Comparison of ENCODE assay signal across 4 worm cellular contexts in genomic region chrV:15002184-15002690, ce11.
TF ChIP-seq lines count a peak whose summit lies in the region.

Gene fib-1, minus strand, starts transcription at chrV:15002223.
Gene mut-15, plus strand, starts transcription at chrV:15002543.

TF ChIP-seq in whole organism, L2 larva, 48 proteins besides CTCF, POLR2A, EP300 and RAD21 (continued from another document):
- TF ChIP-seq nhr-10 (tag; optimal IDR thresholded peaks at IDR 0.05; lab: Kevin White, UChicago) (no peak), elt-3 (tag; optimal IDR thresholded peaks at IDR 0.05; lab: Kevin White, UChicago) (no peak), nhr-25 (tag; optimal IDR thresholded peaks at IDR 0.05; lab: Kevin White, UChicago) (peak; percentile 91), elt-1 (tag; optimal IDR thresholded peaks at IDR 0.05; lab: Kevin White, UChicago) (no peak), nhr-12 (tag; optimal IDR thresholded peaks at IDR 0.05; lab: Kevin White, UChicago) (no peak), ztf-1 (GFP tag; conservative IDR thresholded peaks at IDR 0.05; lab: Robert Waterston, UW) (no peak), C34F6.9 (tag; optimal IDR thresholded peaks at IDR 0.05; lab: Kevin White, UChicago) (peak; percentile 93), ceh-82 (tag; optimal IDR thresholded peaks at IDR 0.05; lab: Kevin White, UChicago) (peak; percentile 15), nhr-21 (tag; optimal IDR thresholded peaks at IDR 0.05; lab: Kevin White, UChicago) (peak; percentile 84), lin-13 (GFP tag; optimal IDR thresholded peaks at IDR 0.05; lab: Kevin White, UChicago) (peak; percentile 89), ztf-4 (tag; optimal IDR thresholded peaks at IDR 0.05; lab: Kevin White, UChicago) (peak; percentile 70), ztf-11 (tag; optimal IDR thresholded peaks at IDR 0.05; lab: Kevin White, UChicago) (no peak), zag-1 (tag; optimal IDR thresholded peaks at IDR 0.05; lab: Kevin White, UChicago) (peak; percentile 83), mdl-1 (tag; optimal IDR thresholded peaks at IDR 0.05; lab: Kevin White, UChicago) (peak in 1 of 2 experiments; percentile 33), unc-62 (GFP tag; optimal IDR thresholded peaks at IDR 0.05; lab: Kevin White, UChicago) (no peak), unc-55 (GFP tag; optimal IDR thresholded peaks at IDR 0.05; lab: Kevin White, UChicago) (peak; percentile 93), blmp-1 (tag; optimal IDR thresholded peaks at IDR 0.05; lab: Kevin White, UChicago; ENCODE audit: insufficient read depth) (peak; percentile 39), skn-1 (tag; optimal IDR thresholded peaks at IDR 0.05; lab: Kevin White, UChicago) (no peak), ZK546.5 (tag; optimal IDR thresholded peaks at IDR 0.05; lab: Kevin White, UChicago) (peak; percentile 45), nhr-11 (tag; optimal IDR thresholded peaks at IDR 0.05; lab: Kevin White, UChicago) (peak; percentile 26), aly-2 (tag; optimal IDR thresholded peaks at IDR 0.05; lab: Kevin White, UChicago) (no peak), snpc-4 (tag; optimal IDR thresholded peaks at IDR 0.05; lab: Kevin White, UChicago) (peak; percentile 83), nhr-129 (tag; optimal IDR thresholded peaks at IDR 0.05; lab: Kevin White, UChicago) (peak; percentile 96), nhr-77 (tag; optimal IDR thresholded peaks at IDR 0.05; lab: Kevin White, UChicago) (peak; percentile 21), nhr-6 (tag; optimal IDR thresholded peaks at IDR 0.05; lab: Kevin White, UChicago) (no peak)

TF ChIP-seq in whole organism, L4 larva, 104 proteins besides CTCF, POLR2A, EP300 and RAD21 (continued from another document and continues in another):
- TF ChIP-seq pha-4 (GFP tag; IDR thresholded peaks at IDR 0.05; lab: Robert Waterston, UW) (peak; percentile 63; the same call in 1 of the 2 replicates), pha-4 (tag; optimal IDR thresholded peaks at IDR 0.05; lab: Kevin White, UChicago) (peak; percentile 27), egl-43 (GFP tag; IDR thresholded peaks at IDR 0.05; lab: Robert Waterston, UW) (0 out of 2 replicates have a peak, but pooled peaks have one; percentile 45), nhr-25 (tag; optimal IDR thresholded peaks at IDR 0.05; lab: Kevin White, UChicago; ENCODE audit: borderline replicate concordance, insufficient read depth) (peak; percentile 73), hlh-30 (tag; optimal IDR thresholded peaks at IDR 0.05; lab: Kevin White, UChicago; ENCODE audit: insufficient read depth) (peak; percentile 77), nhr-102 (tag; optimal IDR thresholded peaks at IDR 0.05; lab: Kevin White, UChicago) (peak; percentile 80), Y5F2A.4 (GFP tag; optimal IDR thresholded peaks at IDR 0.05; lab: Kevin White, UChicago) (no peak), nhr-41 (GFP tag; IDR thresholded peaks at IDR 0.05; lab: Robert Waterston, UW) (no peak), zag-1 (tag; optimal IDR thresholded peaks at IDR 0.05; lab: Kevin White, UChicago) (no peak), spr-1 (tag; optimal IDR thresholded peaks at IDR 0.05; lab: Kevin White, UChicago) (peak; percentile 71), R02D3.7 (tag; optimal IDR thresholded peaks at IDR 0.05; lab: Kevin White, UChicago) (no peak), lin-13 (GFP tag; optimal IDR thresholded peaks at IDR 0.05; lab: Kevin White, UChicago) (peak; percentile 86), nhr-111 (GFP tag; optimal IDR thresholded peaks at IDR 0.05; lab: Kevin White, UChicago) (no peak), nhr-11 (tag; optimal IDR thresholded peaks at IDR 0.05; lab: Kevin White, UChicago) (peak; percentile 91), F49E8.2 (tag; optimal IDR thresholded peaks at IDR 0.05; lab: Kevin White, UChicago; ENCODE audit: borderline replicate concordance) (peak; percentile 48), Y105C5A.15 (GFP tag; IDR thresholded peaks at IDR 0.05; lab: Robert Waterston, UW) (no peak), ztf-11 (tag; optimal IDR thresholded peaks at IDR 0.05; lab: Kevin White, UChicago) (no peak), attf-4 (tag; optimal IDR thresholded peaks at IDR 0.05; lab: Kevin White, UChicago) (no peak), ceh-82 (tag; optimal IDR thresholded peaks at IDR 0.05; lab: Kevin White, UChicago) (no peak), ceh-28 (tag; optimal IDR thresholded peaks at IDR 0.05; lab: Kevin White, UChicago) (peak; percentile 71), mes-2 (tag; optimal IDR thresholded peaks at IDR 0.05; lab: Kevin White, UChicago; ENCODE audit: poor library complexity, severe bottlenecking) (peak; percentile 96), rbr-2 (tag; optimal IDR thresholded peaks at IDR 0.05; lab: Kevin White, UChicago) (peak; percentile 92), vab-7 (GFP tag; IDR thresholded peaks at IDR 0.05; lab: Robert Waterston, UW) (peak; percentile 60; the same call in 1 of the 2 replicates), ctbp-1 (GFP tag; IDR thresholded peaks at IDR 0.05; lab: Robert Waterston, UW) (peak; percentile 72), T20F7.1 (GFP tag; optimal IDR thresholded peaks at IDR 0.05; lab: Kevin White, UChicago) (peak; percentile 91), daf-12 (tag; optimal IDR thresholded peaks at IDR 0.05; lab: Kevin White, UChicago) (no peak), nhr-28 (tag; optimal IDR thresholded peaks at IDR 0.05; lab: Kevin White, UChicago) (peak; percentile 74), hlh-11 (tag; optimal IDR thresholded peaks at IDR 0.05; lab: Kevin White, UChicago) (peak; percentile 88), lir-3 (tag; optimal IDR thresholded peaks at IDR 0.05; lab: Kevin White, UChicago) (no peak), hif-1 (tag; optimal IDR thresholded peaks at IDR 0.05; lab: Kevin White, UChicago) (peak in 1 of 2 experiments; percentile 91), arid-1 (GFP tag; conservative IDR thresholded peaks at IDR 0.05; lab: Robert Waterston, UW) (0 out of 2 replicates have a peak, but pooled peaks have one; percentile 55), Y48G9A.11 (GFP tag; IDR thresholded peaks at IDR 0.05; lab: Robert Waterston, UW) (peak; percentile 87), mxl-3 (GFP tag; optimal IDR thresholded peaks at IDR 0.05; lab: Kevin White, UChicago) (peak; percentile 78), mxl-2 (GFP tag; conservative IDR thresholded peaks at IDR 0.05; lab: Robert Waterston, UW) (no peak), ceh-20 (GFP tag; IDR thresholded peaks at IDR 0.05; lab: Robert Waterston, UW) (peak; percentile 86)

TF ChIP-seq in whole organism, late embryonic, 69 proteins besides CTCF, POLR2A, EP300 and RAD21 (continued from another document and continues in another):
- no peak for TF ChIP-seq sox-2 (GFP tag; IDR thresholded peaks at IDR 0.05; lab: Robert Waterston, UW)
- TF ChIP-seq eyg-1 (tag; optimal IDR thresholded peaks at IDR 0.05; lab: Kevin White, UChicago) = peak; percentile 67
- peak; percentile 41 for TF ChIP-seq npax-4 (tag; optimal IDR thresholded peaks at IDR 0.05; lab: Kevin White, UChicago)
- TF ChIP-seq pax-1 (tag; optimal IDR thresholded peaks at IDR 0.05; lab: Kevin White, UChicago) = peak; percentile 60
- TF ChIP-seq dve-1 (tag; optimal IDR thresholded peaks at IDR 0.05; lab: Kevin White, UChicago) = peak; percentile 67
- no peak for TF ChIP-seq lin-11 (tag; optimal IDR thresholded peaks at IDR 0.05; lab: Kevin White, UChicago)
- TF ChIP-seq pha-2 (tag; optimal IDR thresholded peaks at IDR 0.05; lab: Kevin White, UChicago) = peak; percentile 51
- no peak for TF ChIP-seq ceh-9 (tag; optimal IDR thresholded peaks at IDR 0.05; lab: Kevin White, UChicago)
- TF ChIP-seq T23F11.4 (GFP tag; optimal IDR thresholded peaks at IDR 0.05; lab: Kevin White, UChicago) = peak; percentile 23
- TF ChIP-seq nhr-11 (tag; optimal IDR thresholded peaks at IDR 0.05; lab: Kevin White, UChicago) = no peak
- TF ChIP-seq ceh-34 (tag; optimal IDR thresholded peaks at IDR 0.05; lab: Kevin White, UChicago) = peak; percentile 96
- TF ChIP-seq pqm-1 (tag; optimal IDR thresholded peaks at IDR 0.05; lab: Kevin White, UChicago) = peak; percentile 82
- peak; percentile 66 for TF ChIP-seq ceh-19 (GFP tag; optimal IDR thresholded peaks at IDR 0.05; lab: Kevin White, UChicago)
- TF ChIP-seq che-1 (tag; optimal IDR thresholded peaks at IDR 0.05; lab: Kevin White, UChicago) = peak; percentile 38
- peak; percentile 65 for TF ChIP-seq sdc-2 (tag; optimal IDR thresholded peaks at IDR 0.05; lab: Kevin White, UChicago)
- TF ChIP-seq ceh-2 (tag; optimal IDR thresholded peaks at IDR 0.05; lab: Kevin White, UChicago) = peak; percentile 95
- TF ChIP-seq unc-42 (tag; optimal IDR thresholded peaks at IDR 0.05; lab: Kevin White, UChicago) = peak; percentile 91
- no peak for TF ChIP-seq ceh-24 (tag; optimal IDR thresholded peaks at IDR 0.05; lab: Kevin White, UChicago)
- TF ChIP-seq pha-4 (tag; optimal IDR thresholded peaks at IDR 0.05; lab: Kevin White, UChicago) = no peak
- TF ChIP-seq hlh-15 (tag; optimal IDR thresholded peaks at IDR 0.05; lab: Kevin White, UChicago) = peak; percentile 77
- peak; percentile 19 for TF ChIP-seq dmd-4 (tag; optimal IDR thresholded peaks at IDR 0.05; lab: Kevin White, UChicago; ENCODE audit: borderline replicate concordance)
- no peak for TF ChIP-seq nhr-232 (tag; optimal IDR thresholded peaks at IDR 0.05; lab: Kevin White, UChicago)
- TF ChIP-seq gmeb-2 (tag; optimal IDR thresholded peaks at IDR 0.05; lab: Kevin White, UChicago) = no peak
- no peak for TF ChIP-seq odd-2 (tag; optimal IDR thresholded peaks at IDR 0.05; lab: Kevin White, UChicago)
- TF ChIP-seq ceh-31 (tag; optimal IDR thresholded peaks at IDR 0.05; lab: Kevin White, UChicago) = peak; percentile 99
- TF ChIP-seq tbx-2 (tag; optimal IDR thresholded peaks at IDR 0.05; lab: Kevin White, UChicago) = peak; percentile 98
- TF ChIP-seq hlh-6 (tag; optimal IDR thresholded peaks at IDR 0.05; lab: Kevin White, UChicago) = peak; percentile 73
- peak; percentile 88 for TF ChIP-seq F13H6.1 (tag; optimal IDR thresholded peaks at IDR 0.05; lab: Kevin White, UChicago)
- TF ChIP-seq ceh-22 (tag; optimal IDR thresholded peaks at IDR 0.05; lab: Kevin White, UChicago) = no peak
- peak; percentile 83 for TF ChIP-seq unc-55 (GFP tag; optimal IDR thresholded peaks at IDR 0.05; lab: Kevin White, UChicago)
- TF ChIP-seq unc-3 (GFP tag; conservative IDR thresholded peaks at IDR 0.05; lab: Robert Waterston, UW) = no peak
- peak; percentile 85 for TF ChIP-seq unc-3 (tag; optimal IDR thresholded peaks at IDR 0.05; lab: Kevin White, UChicago)
- peak; percentile 95 for TF ChIP-seq ceh-48 (tag; optimal IDR thresholded peaks at IDR 0.05; lab: Kevin White, UChicago)
- TF ChIP-seq fax-1 (tag; optimal IDR thresholded peaks at IDR 0.05; lab: Kevin White, UChicago) = peak; percentile 90
- peak; percentile 79 for TF ChIP-seq unc-86 (tag; optimal IDR thresholded peaks at IDR 0.05; lab: Kevin White, UChicago)
- peak; percentile 3 for TF ChIP-seq pros-1 (tag; optimal IDR thresholded peaks at IDR 0.05; lab: Kevin White, UChicago)
- peak; percentile 71 for TF ChIP-seq pag-3 (tag; optimal IDR thresholded peaks at IDR 0.05; lab: Kevin White, UChicago; ENCODE audit: borderline replicate concordance)
- no peak for TF ChIP-seq ama-1 (optimal IDR thresholded peaks at IDR 0.05; lab: Kevin White, UChicago)
- peak; percentile 40 for TF ChIP-seq madf-2 (tag; optimal IDR thresholded peaks at IDR 0.05; lab: Kevin White, UChicago)
- peak; percentile 89 for TF ChIP-seq ztf-16 (tag; optimal IDR thresholded peaks at IDR 0.05; lab: Kevin White, UChicago)

TF ChIP-seq in whole organism, mixed stage, embryonic, 35 proteins besides CTCF, POLR2A, EP300 and RAD21 (continued from another document):
- TF ChIP-seq ham-2 (GFP tag; optimal IDR thresholded peaks at IDR 0.05; lab: Kevin White, UChicago) = peak; percentile 15
TF ChIP-seq in whole organism, mixed stage, embryonic: peak in this region for 19.
